Worm (Caenorhabditis elegans): ENCODE results near the gene clp-4.

The clp-4 gene

DNA sequence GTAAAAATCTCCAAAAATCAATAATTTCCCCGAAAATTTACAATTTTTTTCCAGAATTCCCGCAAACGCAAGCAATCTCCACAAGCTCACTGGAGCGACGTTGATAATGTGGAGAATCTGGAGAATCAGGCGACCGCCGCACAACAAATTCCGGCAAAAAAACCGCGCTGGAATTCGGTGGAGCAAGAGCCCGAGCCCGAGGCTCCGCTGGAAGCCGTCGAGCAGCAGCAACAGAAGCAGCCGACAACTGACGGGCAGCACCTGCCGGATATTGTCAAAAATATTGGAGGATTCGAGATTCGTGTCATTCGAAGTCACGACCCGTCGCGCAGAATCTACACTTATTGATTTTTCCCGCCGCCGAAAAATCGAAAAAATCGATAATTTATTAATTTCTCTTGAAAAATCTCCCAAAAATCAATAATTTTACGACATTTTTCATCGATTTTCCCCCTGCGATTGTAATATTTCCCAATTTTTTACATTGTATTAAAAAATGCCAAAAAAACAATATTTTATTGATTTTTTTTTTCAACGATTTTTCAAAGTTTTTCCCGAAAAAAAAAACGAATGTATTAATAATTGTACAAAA lies 34.1 kb upstream of the clp-4 start:
- TF ChIP-seq elt-3 (tag; optimal IDR thresholded peaks at IDR 0.05) (no peak), nhr-11 (tag; optimal IDR thresholded peaks at IDR 0.05) (no peak), egl-27 (tag; optimal IDR thresholded peaks at IDR 0.05) (no peak), zag-1 (tag; optimal IDR thresholded peaks at IDR 0.05) (no peak), R02D3.7 (tag; optimal IDR thresholded peaks at IDR 0.05) (no peak), mdl-1 (tag; optimal IDR thresholded peaks at IDR 0.05) (no peak), snpc-4 (tag; optimal IDR thresholded peaks at IDR 0.05) (no peak), sma-3 (GFP tag; optimal IDR thresholded peaks at IDR 0.05) (no peak), sma-9 (GFP tag; optimal IDR thresholded peaks at IDR 0.05) (no peak), sma-9 (tag; optimal IDR thresholded peaks at IDR 0.05) (no peak)

DNA sequence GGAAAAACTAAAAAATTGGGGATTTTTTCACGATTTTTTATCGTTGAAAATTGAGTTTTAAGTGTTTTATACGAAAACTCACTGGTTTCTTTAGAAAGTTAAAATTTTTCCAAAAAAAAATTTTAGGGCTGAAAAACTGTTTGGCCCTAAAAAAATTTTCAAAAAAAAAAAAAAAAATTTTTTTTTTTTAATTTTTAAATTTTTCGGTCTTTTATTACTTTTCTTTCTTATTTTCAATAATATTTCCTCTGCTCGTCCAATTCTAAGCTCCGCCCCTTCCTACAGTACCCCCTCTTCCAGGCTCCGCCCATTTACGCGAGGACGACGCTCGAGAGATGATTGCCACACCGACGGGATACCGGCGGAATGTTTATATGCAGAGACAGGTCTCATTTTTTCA lies 30.6 kb upstream of the clp-4 start, which contains the start of gene pqn-82:
pqn-82 (plus strand) TSS at position 301 of the 400 bp plus-strand sequence.
- TF ChIP-seq unc-55 (GFP tag; optimal IDR thresholded peaks at IDR 0.05) (no peak), peb-1 (tag; optimal IDR thresholded peaks at IDR 0.05) (no peak), lsy-2 (tag; optimal IDR thresholded peaks at IDR 0.05) (no peak), unc-62 (GFP tag; optimal IDR thresholded peaks at IDR 0.05) (no peak)

DNA sequence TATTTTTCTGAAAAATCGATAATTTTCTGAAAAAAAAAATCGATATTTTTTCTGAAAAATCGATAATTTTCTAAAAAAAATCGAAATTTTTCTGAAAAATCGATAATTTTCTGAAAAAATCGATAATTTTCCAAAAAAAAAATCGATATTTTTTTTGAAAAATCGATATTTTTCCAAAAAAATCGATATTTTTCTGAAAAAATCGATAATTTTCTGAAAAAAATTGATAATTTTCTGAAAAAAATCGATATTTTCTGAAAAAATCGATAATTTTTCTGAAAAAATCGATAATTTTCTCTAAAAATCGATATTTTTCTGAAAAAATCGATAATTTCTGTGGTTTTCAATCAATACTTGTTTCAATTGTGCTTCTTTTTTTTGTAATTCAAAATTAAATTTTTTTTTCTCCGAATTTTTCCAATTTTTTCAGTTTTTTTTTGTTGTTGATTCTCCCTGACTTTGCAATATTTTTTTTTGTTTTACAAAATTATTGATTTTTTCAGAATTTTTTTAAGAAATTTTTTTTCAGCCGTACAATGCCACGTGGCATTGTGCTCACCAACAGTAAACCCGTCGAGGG lies 16.0 kb upstream of the clp-4 start, which contains the start of gene rexd-1:
rexd-1 (plus strand) TSS at position 530 of the 580 bp plus-strand sequence.
- TF ChIP-seq blmp-1 (tag; optimal IDR thresholded peaks at IDR 0.05; ENCODE audit: insufficient read depth) (no peak), nhr-77 (tag; optimal IDR thresholded peaks at IDR 0.05) (no peak), snpc-4 (tag; optimal IDR thresholded peaks at IDR 0.05) (no peak), ceh-82 (tag; optimal IDR thresholded peaks at IDR 0.05) (no peak), nhr-11 (tag; optimal IDR thresholded peaks at IDR 0.05) (no peak), sma-9 (GFP tag; optimal IDR thresholded peaks at IDR 0.05) (no peak), sma-9 (tag; optimal IDR thresholded peaks at IDR 0.05) (no peak), sma-3 (GFP tag; optimal IDR thresholded peaks at IDR 0.05) (no peak), elt-1 (tag; optimal IDR thresholded peaks at IDR 0.05) (no peak)

DNA sequence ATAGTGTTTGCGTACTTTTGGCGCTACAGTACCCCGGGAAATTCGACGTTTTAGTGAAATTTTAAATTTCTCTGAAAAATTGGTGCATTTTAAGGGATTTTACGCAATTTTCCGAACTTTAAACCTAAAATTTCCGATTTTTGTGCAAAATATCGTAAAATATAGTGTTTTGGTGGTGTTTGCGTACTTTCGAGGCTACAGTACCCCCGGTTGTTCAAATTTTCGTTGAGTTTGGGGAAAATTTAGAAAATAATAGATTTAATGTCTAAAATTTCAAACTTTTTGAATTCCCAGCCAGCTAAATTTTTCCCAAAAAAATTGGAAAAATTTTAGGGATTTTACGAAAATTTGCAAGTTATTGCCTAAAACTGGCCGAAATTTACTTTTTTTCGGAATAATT lies 14.3 kb upstream of the clp-4 start:
- no peak for TF ChIP-seq unc-62 (GFP tag; optimal IDR thresholded peaks at IDR 0.05)

DNA sequence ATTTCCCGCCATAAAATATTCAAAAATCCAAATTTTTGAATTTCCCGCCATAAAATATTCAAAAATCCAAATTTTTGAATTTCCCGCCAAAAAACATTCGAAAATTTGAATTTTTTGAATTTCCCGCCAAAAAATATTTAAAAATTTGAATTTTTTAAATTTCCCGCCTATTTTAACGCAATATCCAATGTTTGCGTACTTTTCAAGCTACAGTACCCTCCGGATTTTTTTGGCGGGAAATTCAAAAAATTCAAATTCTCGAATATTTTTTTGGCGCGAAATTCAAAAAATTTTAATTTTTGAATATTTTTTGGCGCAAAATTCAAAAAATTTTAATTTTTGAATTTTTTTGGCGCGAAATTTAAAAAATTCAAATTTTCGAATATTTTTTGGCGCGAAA lies 13.0 kb upstream of the clp-4 start:
- TF ChIP-seq R02D3.7 (tag; optimal IDR thresholded peaks at IDR 0.05) (no peak), lin-13 (GFP tag; optimal IDR thresholded peaks at IDR 0.05) (no peak), mdl-1 (tag; optimal IDR thresholded peaks at IDR 0.05) (no peak), lin-39 (tag; optimal IDR thresholded peaks at IDR 0.05) (no peak), gmeb-1 (tag; optimal IDR thresholded peaks at IDR 0.05) (no peak), skn-1 (tag; optimal IDR thresholded peaks at IDR 0.05) (no peak), nhr-12 (tag; optimal IDR thresholded peaks at IDR 0.05) (no peak), sem-4 (tag; optimal IDR thresholded peaks at IDR 0.05) (no peak), nhr-129 (tag; optimal IDR thresholded peaks at IDR 0.05) (no peak), nhr-237 (tag; optimal IDR thresholded peaks at IDR 0.05) (no peak), ceh-82 (tag; optimal IDR thresholded peaks at IDR 0.05) (no peak), sma-9 (GFP tag; optimal IDR thresholded peaks at IDR 0.05) (no peak), sma-9 (tag; optimal IDR thresholded peaks at IDR 0.05) (no peak), ZK546.5 (tag; optimal IDR thresholded peaks at IDR 0.05) (no peak), zag-1 (tag; optimal IDR thresholded peaks at IDR 0.05) (no peak), nhr-25 (tag; optimal IDR thresholded peaks at IDR 0.05) (no peak), snpc-4 (tag; optimal IDR thresholded peaks at IDR 0.05) (no peak), C34F6.9 (tag; optimal IDR thresholded peaks at IDR 0.05) (no peak)

DNA sequence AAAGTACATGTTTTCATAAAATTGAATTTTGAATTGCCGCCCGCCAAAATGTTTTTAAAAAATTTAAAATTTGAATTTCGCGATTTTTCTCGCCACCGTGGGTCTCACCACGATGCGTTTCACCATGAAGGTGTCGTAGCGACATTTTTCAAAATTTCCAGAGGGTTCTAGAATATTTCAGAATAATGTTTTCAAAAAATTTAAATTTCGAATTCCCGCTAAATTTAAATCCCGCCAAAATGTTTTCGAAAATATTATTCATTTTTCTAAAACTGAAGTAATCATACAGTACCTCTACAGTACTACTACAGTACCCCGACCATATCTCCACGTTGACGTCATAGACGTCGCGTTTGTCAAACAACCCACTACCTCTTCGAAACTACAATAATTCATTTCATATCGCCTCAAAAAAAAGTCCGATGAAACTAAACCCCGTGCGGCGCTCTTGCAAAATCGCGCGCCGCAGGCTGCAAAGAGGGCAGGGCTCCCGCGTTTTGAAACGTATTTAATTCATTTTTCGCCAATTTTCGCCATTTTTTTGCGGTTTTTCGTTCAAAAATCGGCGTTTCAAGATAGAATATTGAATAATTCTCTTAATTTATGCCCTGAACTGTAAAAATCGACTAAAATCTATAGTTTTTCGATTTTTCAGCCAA lies 6.3 kb upstream of the clp-4 start, which contains the start of the genes pvf-1 and Y39A3CL.7:
pvf-1 (minus strand) TSS at position 51 of the 659 bp plus-strand sequence.
Y39A3CL.7 (plus strand) TSS at position 656 of the 659 bp plus-strand sequence.
- no peak for TF ChIP-seq unc-39 (tag; optimal IDR thresholded peaks at IDR 0.05)
- TF ChIP-seq elt-3 (tag; optimal IDR thresholded peaks at IDR 0.05): no peak
- peak; percentile 34 for TF ChIP-seq unc-55 (GFP tag; optimal IDR thresholded peaks at IDR 0.05)
- TF ChIP-seq unc-62 (GFP tag; optimal IDR thresholded peaks at IDR 0.05): no peak
- TF ChIP-seq lin-13 (GFP tag; optimal IDR thresholded peaks at IDR 0.05): peak; percentile 63
- no peak for TF ChIP-seq R02D3.7 (tag; optimal IDR thresholded peaks at IDR 0.05)
- TF ChIP-seq F13H6.1 (tag; optimal IDR thresholded peaks at IDR 0.05): peak; percentile 7
- no peak for TF ChIP-seq fos-1 (tag; optimal IDR thresholded peaks at IDR 0.05)
- peak; percentile 23 for TF ChIP-seq nhr-129 (tag; optimal IDR thresholded peaks at IDR 0.05)
- TF ChIP-seq sma-9 (GFP tag; optimal IDR thresholded peaks at IDR 0.05): no peak
- TF ChIP-seq sma-9 (tag; optimal IDR thresholded peaks at IDR 0.05): no peak
- no peak for TF ChIP-seq nhr-10 (tag; optimal IDR thresholded peaks at IDR 0.05)
- peak; percentile 40 for TF ChIP-seq gmeb-1 (tag; optimal IDR thresholded peaks at IDR 0.05)
- peak in 1 of 2 experiments; percentile 60 for TF ChIP-seq lsy-2 (tag; optimal IDR thresholded peaks at IDR 0.05)
- no peak for TF ChIP-seq zag-1 (tag; optimal IDR thresholded peaks at IDR 0.05)
- TF ChIP-seq sma-3 (GFP tag; optimal IDR thresholded peaks at IDR 0.05): peak; percentile 39
- TF ChIP-seq nhr-77 (tag; optimal IDR thresholded peaks at IDR 0.05): no peak
- TF ChIP-seq mbf-1 (tag; optimal IDR thresholded peaks at IDR 0.05): no peak
- no peak for TF ChIP-seq ama-1 (optimal IDR thresholded peaks at IDR 0.05)
- TF ChIP-seq sem-4 (tag; optimal IDR thresholded peaks at IDR 0.05): peak; percentile 20
- peak; percentile 36 for TF ChIP-seq C34F6.9 (tag; optimal IDR thresholded peaks at IDR 0.05)
- no peak for TF ChIP-seq nhr-6 (tag; optimal IDR thresholded peaks at IDR 0.05)
- TF ChIP-seq snpc-4 (tag; optimal IDR thresholded peaks at IDR 0.05): no peak

Data from whole organism, L2 larva.